2 fruit fly cellular contexts compared by ENCODE assay signal in genomic region chr2L:18496834-18497233, dm6.
TF ChIP-seq lines count a peak whose summit lies in the region.

No protein-coding gene starts in this region.

- TF ChIP-seq CTCF in whole organism, embryonic (GFP tag; optimal IDR thresholded peaks at IDR 0.05; lab: Kevin White, UChicago): no peak

TF ChIP-seq in whole organism, embryonic, 481 proteins besides CTCF, POLR2A, EP300 and RAD21 (continues in another document):
- peak; percentile 29 for TF ChIP-seq CG12071 (GFP tag; optimal IDR thresholded peaks at IDR 0.05; lab: Kevin White, UChicago)
- TF ChIP-seq CG2202 (tag; optimal IDR thresholded peaks at IDR 0.05; lab: Kevin White, UChicago): peak; percentile 49
- 0 out of 3 replicates have a peak, but pooled peaks have one; percentile 14 for TF ChIP-seq ken (GFP tag; IDR thresholded peaks at IDR 0.05; lab: Robert Waterston, UW)
- TF ChIP-seq CG12769 (tag; optimal IDR thresholded peaks at IDR 0.05; lab: Kevin White, UChicago): no peak
- peak; percentile 25; the same call in 1 of the 2 replicates for TF ChIP-seq HLH3B (GFP tag; IDR thresholded peaks at IDR 0.05; lab: Robert Waterston, UW)
- TF ChIP-seq Awh (GFP tag; IDR thresholded peaks at IDR 0.05; lab: Robert Waterston, UW): peak; percentile 28; the same call in 1 of the 2 replicates
- 0 out of 2 replicates have a peak, but pooled peaks have one; percentile 29 for TF ChIP-seq ara (GFP tag; IDR thresholded peaks at IDR 0.05; lab: Robert Waterston, UW)
- peak; percentile 67 for TF ChIP-seq Xrp1 (GFP tag; IDR thresholded peaks at IDR 0.05; lab: Robert Waterston, UW)
- peak; percentile 53 for TF ChIP-seq CG17359 (tag; optimal IDR thresholded peaks at IDR 0.05; lab: Kevin White, UChicago)
- peak; percentile 17 for TF ChIP-seq CG14710 (tag; optimal IDR thresholded peaks at IDR 0.05; lab: Kevin White, UChicago)
- TF ChIP-seq chm (GFP tag; IDR thresholded peaks at IDR 0.05; lab: Robert Waterston, UW): peak; percentile 32; the same call in 1 of the 2 replicates
- TF ChIP-seq hkb (optimal IDR thresholded peaks at IDR 0.05; lab: Kevin White, UChicago): no peak
- TF ChIP-seq hkb (GFP tag; IDR thresholded peaks at IDR 0.05; lab: Robert Waterston, UW): 0 out of 2 replicates have a peak, but pooled peaks have one; percentile 38
- TF ChIP-seq CG6813 (GFP tag; optimal IDR thresholded peaks at IDR 0.05; lab: Kevin White, UChicago): peak; percentile 15
- TF ChIP-seq ATbp (GFP tag; optimal IDR thresholded peaks at IDR 0.05; lab: Kevin White, UChicago): peak; percentile 84
- TF ChIP-seq stc (GFP tag; IDR thresholded peaks at IDR 0.05; lab: Robert Waterston, UW): 0 out of 2 replicates have a peak, but pooled peaks have one; percentile 36
- TF ChIP-seq bsh (GFP tag; optimal IDR thresholded peaks at IDR 0.05; lab: Kevin White, UChicago): peak in 1 of 2 experiments; percentile 53
- TF ChIP-seq CG32767 (GFP tag; IDR thresholded peaks at IDR 0.05; lab: Robert Waterston, UW): no peak
- no peak for TF ChIP-seq emc (GFP tag; optimal IDR thresholded peaks at IDR 0.05; lab: Kevin White, UChicago)
- TF ChIP-seq sens (GFP tag; lab: Kevin White, UChicago): peak; percentile 17
- TF ChIP-seq CG15696 (tag; optimal IDR thresholded peaks at IDR 0.05; lab: Kevin White, UChicago): peak; percentile 51
- TF ChIP-seq otp (GFP tag; IDR thresholded peaks at IDR 0.05; lab: Robert Waterston, UW): peak; percentile 37; the same call in 1 of the 3 replicates
- no peak for TF ChIP-seq CG14050 (GFP tag; IDR thresholded peaks at IDR 0.05; lab: Robert Waterston, UW)
- no peak for TF ChIP-seq chinmo (GFP tag; IDR thresholded peaks at IDR 0.05; lab: Robert Waterston, UW; ENCODE audit: partially characterized antibody)
- TF ChIP-seq Stat92E (GFP tag; optimal IDR thresholded peaks at IDR 0.05; lab: Kevin White, UChicago): no peak
- peak; percentile 47 for TF ChIP-seq HLHmδ (GFP tag; optimal IDR thresholded peaks at IDR 0.05; lab: Kevin White, UChicago)
- peak; percentile 54 for TF ChIP-seq CG3407 (GFP tag; optimal IDR thresholded peaks at IDR 0.05; lab: Kevin White, UChicago)
- peak; percentile 48 for TF ChIP-seq CG1529 (GFP tag; optimal IDR thresholded peaks at IDR 0.05; lab: Kevin White, UChicago)
- TF ChIP-seq gcm (GFP tag; optimal IDR thresholded peaks at IDR 0.05; lab: Kevin White, UChicago): peak; percentile 7
- TF ChIP-seq gsb-n (tag; optimal IDR thresholded peaks at IDR 0.05; lab: Kevin White, UChicago): peak; percentile 34
- peak; percentile 59 for TF ChIP-seq wek (GFP tag; optimal IDR thresholded peaks at IDR 0.05; lab: Kevin White, UChicago)
- peak in 1 of 2 experiments; percentile 13 for TF ChIP-seq Hr78 (GFP tag; optimal IDR thresholded peaks at IDR 0.05; lab: Kevin White, UChicago)
- peak; percentile 76 for TF ChIP-seq Blimp-1 (GFP tag; optimal IDR thresholded peaks at IDR 0.05; lab: Kevin White, UChicago)
- no peak for TF ChIP-seq Hr39 (optimal IDR thresholded peaks at IDR 0.05; lab: Kevin White, UChicago)
- peak; percentile 26 for TF ChIP-seq CG6254 (GFP tag; optimal IDR thresholded peaks at IDR 0.05; lab: Kevin White, UChicago)
- peak; percentile 38 for TF ChIP-seq zen (tag; optimal IDR thresholded peaks at IDR 0.05; lab: Kevin White, UChicago)
- no peak for TF ChIP-seq cato (GFP tag; optimal IDR thresholded peaks at IDR 0.05; lab: Kevin White, UChicago; ENCODE audit: borderline replicate concordance)
- TF ChIP-seq CG8388 (GFP tag; optimal IDR thresholded peaks at IDR 0.05; lab: Kevin White, UChicago): no peak
- TF ChIP-seq bcd (GFP tag; optimal IDR thresholded peaks at IDR 0.05; lab: Kevin White, UChicago): no peak
- no peak for TF ChIP-seq CG5245 (GFP tag; optimal IDR thresholded peaks at IDR 0.05; lab: Kevin White, UChicago)
- no peak for TF ChIP-seq sens-2 (GFP tag; IDR thresholded peaks at IDR 0.05; lab: Robert Waterston, UW)
- TF ChIP-seq corto (GFP tag; optimal IDR thresholded peaks at IDR 0.05; lab: Kevin White, UChicago): no peak
- TF ChIP-seq wdn (GFP tag; IDR thresholded peaks at IDR 0.05; lab: Robert Waterston, UW): no peak
- TF ChIP-seq CG10209 (GFP tag; optimal IDR thresholded peaks at IDR 0.05; lab: Kevin White, UChicago): peak; percentile 17

TF ChIP-seq in whole organism, prepupa, 60 proteins besides CTCF, POLR2A, EP300 and RAD21:
- no peak for TF ChIP-seq fd59A (GFP tag; optimal IDR thresholded peaks at IDR 0.05; lab: Kevin White, UChicago)
- peak; percentile 37 for TF ChIP-seq fkh (GFP tag; optimal IDR thresholded peaks at IDR 0.05; lab: Kevin White, UChicago)
- TF ChIP-seq Eip78C (GFP tag; lab: Kevin White, UChicago): peak; percentile 26
TF ChIP-seq in whole organism, prepupa: peak in this region for 2.

Comparison
In these comparisons a context has a peak if more than half of its experiments do, and no peak if none do; other contexts are left out.
1. Of the 7 proteins assayed by ChIP-seq in both whole organism, embryonic and whole organism, prepupa: peak only in whole organism, embryonic: Blimp-1 and Sox102F; only in whole organism, prepupa: none; in both: none; in neither: 5.